Worm (Caenorhabditis elegans) whole organism, young adult: ENCODE data around the gene W08G11.5.

Experiments
- B0019.2 ChIP-seq: fragments of 200-800 bp; sonication (Bioruptor generic); conservative IDR thresholded peaks from 2 replicates; pipeline ENCODE4 v1.3.6; 2022; ENCODE audit warnings: missing genetic modification reagents, missing genetic modification characterization, missing compliant biosample characterization
- F39B2.1 ChIP-seq: fragments of 200-800 bp; sonication (Bioruptor generic); IDR thresholded peaks from 2 replicates; pipeline ENCODE4 v1.3.6; 2022; ENCODE audit warnings: missing genetic modification reagents, missing genetic modification characterization, missing compliant biosample characterization
- bed-1 ChIP-seq: fragments of 200-800 bp; sonication (Bioruptor generic); IDR thresholded peaks from 2 replicates; pipeline ENCODE4 v1.3.6; 2022; ENCODE audit warnings: missing genetic modification reagents, missing genetic modification characterization, missing compliant biosample characterization
- dpl-1 ChIP-seq: fragments of 150-350 bp; optimal IDR thresholded peaks from 2 replicates; lab custom pipeline; 2014; ENCODE audit warnings: missing biosample characterization, missing genetic modification reagents, missing genetic modification characterization
- rcor-1 ChIP-seq: fragments of 200-800 bp; sonication (Bioruptor generic); IDR thresholded peaks from 2 replicates; pipeline ENCODE4 v1.3.6; 2022; ENCODE audit warnings: missing genetic modification reagents, missing genetic modification characterization, missing compliant biosample characterization
- rpc-1 ChIP-seq, 2 experiments: fragments of 150-350 bp in 1 of 2; sonication (generic microtip) in 1 of 2; optimal IDR thresholded peaks; 2 replicates each; lab custom pipeline; 2014 to 2018; ENCODE audit warnings: missing biosample characterization in 1 of 2, missing genetic modification characterization in 1 of 2, missing genetic modification reagents in 1 of 2, missing genotype in 1 of 2
- snpc-4 ChIP-seq, 5 experiments: fragments of 150-350 bp in 1 of 5; sonication (generic microtip) in 4 of 5; optimal IDR thresholded peaks; 2 replicates each; lab custom pipeline; 2014 to 2018; ENCODE audit warnings: missing genetic modification characterization in 5 of 5, missing biosample characterization in 3 of 5, antibody characterized with exemption in 2 of 5, mild to moderate bottlenecking in 2 of 5, missing compliant biosample characterization in 2 of 5, missing genotype in 2 of 5, moderate library complexity in 2 of 5, missing genetic modification reagents in 1 of 5
- ztf-28 ChIP-seq: fragments of 200-800 bp; sonication (Bioruptor generic); IDR thresholded peaks from 2 replicates; pipeline ENCODE4 v1.3.6; 2022; ENCODE audit warnings: missing genetic modification reagents, missing genetic modification characterization, missing compliant biosample characterization

DNA sequence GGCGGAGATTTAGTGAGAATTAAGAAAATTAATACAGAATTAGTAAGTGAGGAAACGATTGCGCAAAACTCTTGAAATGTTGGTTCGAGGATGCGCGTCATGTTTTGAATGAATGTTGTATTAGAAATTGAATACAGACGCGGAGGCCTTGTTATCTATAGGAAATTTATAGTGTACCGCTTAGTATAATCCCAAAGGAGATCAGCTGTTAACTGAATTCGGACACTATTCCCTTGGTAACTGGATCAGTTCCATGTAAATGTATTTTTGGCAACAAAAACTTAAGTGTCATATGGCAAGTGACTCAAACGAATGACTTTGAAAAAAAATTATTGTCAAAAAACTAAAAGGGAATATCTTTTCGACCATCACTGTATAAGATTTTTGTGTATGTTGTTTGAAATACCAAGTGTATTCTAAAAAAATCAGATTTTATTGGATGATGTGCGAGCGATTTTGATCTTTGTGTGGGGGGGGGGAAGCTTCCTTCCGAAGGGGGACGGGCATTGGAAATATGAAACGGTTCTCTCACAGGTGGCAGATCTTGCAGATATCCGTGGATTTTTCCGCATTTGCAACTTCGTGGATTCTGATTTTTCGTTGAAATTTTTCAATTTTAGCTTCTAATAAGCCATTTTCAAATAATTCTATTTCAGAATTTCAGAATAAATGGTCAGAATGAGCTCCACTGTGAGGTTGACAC is at the start of gene W08G11.5, which contains the start of gene W08G11.1:
- TF ChIP-seq rcor-1 (GFP tag; lab: Robert Waterston, UW) (no peak), F39B2.1 (GFP tag; lab: Robert Waterston, UW) (no peak), rpc-1 (optimal IDR thresholded peaks at IDR 0.05; lab: Kevin White, UChicago) (no peak), rpc-1 (tag; optimal IDR thresholded peaks at IDR 0.05; lab: Kevin White, UChicago) (no peak), bed-1 (GFP tag; lab: Robert Waterston, UW) (no peak), B0019.2 (GFP tag; lab: Robert Waterston, UW) (no peak), dpl-1 (no peak), ztf-28 (no peak), snpc-4 (GFP tag; optimal IDR thresholded peaks at IDR 0.05; lab: Kevin White, UChicago) (no peak), snpc-4 (tag; optimal IDR thresholded peaks at IDR 0.05; lab: Kevin White, UChicago) (no peak)
